Worm (Caenorhabditis elegans): Measurements from ENCODE around the gene kmo-2.

kmo-2 gene

ce11 chrV:12095865-12096264, 27.5 kb upstream of the kmo-2 start, which contains the start of gene nhr-207:
TSS of gene nhr-207 (plus strand) at chrV:12096146.
- peak; percentile 39 for TF ChIP-seq nhr-80 (tag; optimal IDR thresholded peaks at IDR 0.05)
- TF ChIP-seq madf-6 (GFP tag; IDR thresholded peaks at IDR 0.05): no peak

- TF ChIP-seq dpl-1 (GFP tag; optimal IDR thresholded peaks at IDR 0.05): no peak
Measured at ce11 chrV:12094030-12094429, 25.7 kb upstream of the kmo-2 start, which contains the start of gene nhr-208. TSS of gene nhr-208 (plus strand) at chrV:12094317.

- TF ChIP-seq nhr-80 (tag; optimal IDR thresholded peaks at IDR 0.05): peak; percentile 63
- no peak for TF ChIP-seq die-1 (tag; optimal IDR thresholded peaks at IDR 0.05)
Measured at ce11 chrV:12091759-12092158, 23.4 kb upstream of the kmo-2 start, which contains the start of gene nhr-206. TSS of gene nhr-206 (plus strand) at chrV:12092006.

- TF ChIP-seq F33H1.4 (GFP tag; IDR thresholded peaks at IDR 0.05): no peak
- no peak for TF ChIP-seq hrde-1 (tag; optimal IDR thresholded peaks at IDR 0.05; ENCODE audit: borderline replicate concordance)
- no peak for TF ChIP-seq ztf-22 (GFP tag; optimal IDR thresholded peaks at IDR 0.05)
- no peak for TF ChIP-seq rpc-1 (optimal IDR thresholded peaks at IDR 0.05)
- TF ChIP-seq rpc-1 (tag; optimal IDR thresholded peaks at IDR 0.05): no peak
- no peak for TF ChIP-seq F39B2.1 (GFP tag; IDR thresholded peaks at IDR 0.05)
- TF ChIP-seq nfyb-1 (GFP tag; IDR thresholded peaks at IDR 0.05): no peak
- TF ChIP-seq attf-6 (GFP tag; IDR thresholded peaks at IDR 0.05): no peak
- TF ChIP-seq sea-2 (GFP tag; IDR thresholded peaks at IDR 0.05): no peak
- TF ChIP-seq B0019.2 (GFP tag; conservative IDR thresholded peaks at IDR 0.05): no peak
- no peak for TF ChIP-seq F49E8.2 (tag; optimal IDR thresholded peaks at IDR 0.05; ENCODE audit: insufficient read depth)
- TF ChIP-seq egl-44 (GFP tag; IDR thresholded peaks at IDR 0.05): no peak
- no peak for TF ChIP-seq hsf-1 (GFP tag; IDR thresholded peaks at IDR 0.05)
- no peak for TF ChIP-seq lin-35 (GFP tag; optimal IDR thresholded peaks at IDR 0.05)
Measured at ce11 chrV:12088773-12089172, 20.4 kb upstream of the kmo-2 start, which contains the start of gene R07B7.12. TSS of gene R07B7.12 (plus strand) at chrV:12089073.

- TF ChIP-seq lag-1 (GFP tag; IDR thresholded peaks at IDR 0.05) (no peak), F37B4.10 (GFP tag; IDR thresholded peaks at IDR 0.05) (no peak), ccch-3 (GFP tag; optimal IDR thresholded peaks at IDR 0.05) (no peak), hlh-12 (tag; optimal IDR thresholded peaks at IDR 0.05) (no peak), lin-54 (GFP tag; optimal IDR thresholded peaks at IDR 0.05) (no peak), mes-4 (tag; optimal IDR thresholded peaks at IDR 0.05) (no peak), mxl-1 (tag; optimal IDR thresholded peaks at IDR 0.05) (no peak)
Measured at ce11 chrV:12086934-12087333, 18.6 kb upstream of the kmo-2 start, which contains the start of gene gana-1. TSS of gene gana-1 (plus strand) at chrV:12087234.

ce11 chrV:12085867-12086634, 17.7 kb upstream of the kmo-2 start:
- TF ChIP-seq dox-1 (GFP tag; IDR thresholded peaks at IDR 0.05) (no peak), Y53F4B.3 (GFP tag; IDR thresholded peaks at IDR 0.05) (no peak)

- TF ChIP-seq hlh-12 (tag; optimal IDR thresholded peaks at IDR 0.05): no peak
- TF ChIP-seq aptf-2 (GFP tag; conservative IDR thresholded peaks at IDR 0.05): no peak
- TF ChIP-seq unc-130 (GFP tag; optimal IDR thresholded peaks at IDR 0.05): no peak
- no peak for TF ChIP-seq egrh-3 (GFP tag; IDR thresholded peaks at IDR 0.05)
- no peak for TF ChIP-seq ztf-6 (GFP tag; IDR thresholded peaks at IDR 0.05)
- no peak for TF ChIP-seq egl-44 (GFP tag; IDR thresholded peaks at IDR 0.05)
- no peak for TF ChIP-seq ZK185.1 (tag; optimal IDR thresholded peaks at IDR 0.05; ENCODE audit: poor library complexity, severe bottlenecking)
- TF ChIP-seq B0035.1 (tag; optimal IDR thresholded peaks at IDR 0.05): no peak
- TF ChIP-seq Y67H2A.10 (GFP tag; conservative IDR thresholded peaks at IDR 0.05): no peak
- no peak for TF ChIP-seq C06A6.2 (GFP tag; conservative IDR thresholded peaks at IDR 0.05)
- TF ChIP-seq gei-17 (GFP tag; optimal IDR thresholded peaks at IDR 0.05): no peak
- TF ChIP-seq hlh-26 (GFP tag; conservative IDR thresholded peaks at IDR 0.05): no peak
- no peak for TF ChIP-seq zim-3 (tag; optimal IDR thresholded peaks at IDR 0.05)
- TF ChIP-seq somi-1 (GFP tag; optimal IDR thresholded peaks at IDR 0.05): no peak
Measured at ce11 chrV:12084216-12084615, 15.9 kb upstream of the kmo-2 start, which contains the start of gene R07B7.8. TSS of gene R07B7.8 (minus strand) at chrV:12084316.
